Fruit fly (Drosophila melanogaster) whole organism, embryonic: ENCODE measurements around the gene ZnT86D.
A peak's percentile ranks its signal among the peaks of the same experiment; 100 is the strongest.

Experiments used
- ATbp ChIP-seq: fragments of 200-800 bp; sonication (Bioruptor generic); optimal IDR thresholded peaks from 2 replicates; lab custom pipeline; 2017; ENCODE audit warnings: missing biosample characterization, mild to moderate bottlenecking, missing genetic modification characterization, missing genetic modification reagents
- BEAF-32 ChIP-seq: fragments of 200-800 bp; sonication (Bioruptor generic); optimal IDR thresholded peaks from 3 replicates; lab custom pipeline; 2017; ENCODE audit warnings: missing biosample characterization, missing genetic modification characterization, mild to moderate bottlenecking, moderate library complexity, missing genetic modification reagents
- CG10654 ChIP-seq: fragments of 200-800 bp; sonication (Bioruptor generic); optimal IDR thresholded peaks from 2 replicates; lab custom pipeline; 2016; ENCODE audit warnings: missing biosample characterization, missing genetic modification characterization
- CG10979 ChIP-seq: fragments of 200-800 bp; sonication (Bioruptor generic); optimal IDR thresholded peaks from 2 replicates; lab custom pipeline; 2018; ENCODE audit warnings: missing biosample characterization, mild to moderate bottlenecking, missing genetic modification characterization, moderate library complexity
- CG11093 ChIP-seq: fragments of 200-800 bp; sonication (Bioruptor generic); IDR thresholded peaks from 3 replicates; pipeline ENCODE4 v1.3.6; 2022; ENCODE audit warnings: missing biosample characterization, missing genetic modification characterization
- CG1233 ChIP-seq: fragments of 200-800 bp; sonication (Bioruptor generic); optimal IDR thresholded peaks from 4 replicates; lab custom pipeline; 2018; ENCODE audit warnings: missing biosample characterization, mild to moderate bottlenecking, missing genetic modification characterization
- CG12659 ChIP-seq: fragments of 200-800 bp; sonication (Bioruptor generic); optimal IDR thresholded peaks from 3 replicates; lab custom pipeline; 2017; ENCODE audit warnings: mild to moderate bottlenecking, missing biosample characterization, missing genetic modification reagents, missing genetic modification characterization
- CG14441 ChIP-seq: fragments of 200-800 bp; sonication (Bioruptor generic); IDR thresholded peaks from 2 replicates; pipeline ENCODE4 v1.3.6; 2022; ENCODE audit warnings: missing biosample characterization, missing genetic modification characterization
- CG15073 ChIP-seq: fragments of 200-800 bp; sonication (Bioruptor generic); optimal IDR thresholded peaks from 2 replicates; lab custom pipeline; 2016; ENCODE audit warnings: missing biosample characterization, missing genetic modification characterization
- CG15514 ChIP-seq: fragments of 200-800 bp; sonication (Bioruptor generic); optimal IDR thresholded peaks from 3 replicates; lab custom pipeline; 2017; ENCODE audit warnings: missing biosample characterization, missing genetic modification characterization, mild to moderate bottlenecking, moderate library complexity, missing genetic modification reagents
- CG17829 ChIP-seq: fragments of 200-800 bp; optimal IDR thresholded peaks from 2 replicates; lab custom pipeline; 2019; ENCODE audit warnings: missing biosample characterization, mild to moderate bottlenecking, missing genetic modification characterization, moderate library complexity
- CG2116 ChIP-seq: fragments of 200-800 bp; sonication (Bioruptor generic); optimal IDR thresholded peaks from 3 replicates; lab custom pipeline; 2018; ENCODE audit warnings: missing biosample characterization, mild to moderate bottlenecking, missing genetic modification characterization
- CG2712 ChIP-seq: fragments of 200-800 bp; optimal IDR thresholded peaks from 3 replicates; lab custom pipeline; 2019; ENCODE audit warnings: missing biosample characterization, mild to moderate bottlenecking, missing genetic modification characterization, moderate library complexity
- CG6683 ChIP-seq: fragments of 200-800 bp; sonication (Bioruptor generic); optimal IDR thresholded peaks from 2 replicates; lab custom pipeline; 2017; ENCODE audit warnings: missing biosample characterization, mild to moderate bottlenecking, missing genetic modification characterization, missing genetic modification reagents
- CG6791 ChIP-seq: fragments of 200-800 bp; sonication (Bioruptor generic); IDR thresholded peaks from 3 replicates; pipeline ENCODE4 v1.3.6; 2022; ENCODE audit warnings: missing biosample characterization, missing genetic modification characterization; ENCODE audit not compliant: partially characterized antibody
- CG7357 ChIP-seq: fragments of 200-800 bp; sonication (Bioruptor generic); IDR thresholded peaks from 3 replicates; pipeline ENCODE4 v1.3.6; 2022; ENCODE audit warnings: missing biosample characterization, missing genetic modification characterization
- CG9215 ChIP-seq: fragments of 200-800 bp; sonication (Bioruptor generic); IDR thresholded peaks from 2 replicates; pipeline ENCODE4 v1.3.6; 2022; ENCODE audit warnings: missing biosample characterization, missing genetic modification characterization
- CG9727 ChIP-seq: fragments of 200-800 bp; sonication (Bioruptor generic); optimal IDR thresholded peaks from 3 replicates; lab custom pipeline; 2017; ENCODE audit warnings: missing biosample characterization, mild to moderate bottlenecking, missing genetic modification characterization
- CG9797 ChIP-seq: fragments of 200-800 bp; sonication (Bioruptor generic); optimal IDR thresholded peaks from 3 replicates; lab custom pipeline; 2018; ENCODE audit warnings: missing biosample characterization, mild to moderate bottlenecking, missing genetic modification characterization
- CoRest ChIP-seq: fragments of 200-800 bp; sonication (Bioruptor generic); optimal IDR thresholded peaks from 3 replicates; lab custom pipeline; 2018; ENCODE audit warnings: missing biosample characterization, mild to moderate bottlenecking, missing genetic modification characterization, moderate library complexity
- HLH3B ChIP-seq: fragments of 200-800 bp; sonication (Bioruptor generic); IDR thresholded peaks from 2 replicates; pipeline ENCODE4 v1.3.6; 2022; ENCODE audit warnings: missing biosample characterization, missing genetic modification characterization
- HLHmδ ChIP-seq: fragments of 200-800 bp; sonication (Bioruptor generic); optimal IDR thresholded peaks from 2 replicates; lab custom pipeline; 2018; ENCODE audit warnings: missing biosample characterization, mild to moderate bottlenecking, missing genetic modification characterization, moderate library complexity
- HmgD ChIP-seq: fragments of 200-800 bp; sonication (Bioruptor generic); optimal IDR thresholded peaks from 3 replicates; lab custom pipeline; 2016; ENCODE audit warnings: missing biosample characterization, missing genetic modification characterization
- HmgZ ChIP-seq: fragments of 200-800 bp; sonication (Bioruptor generic); optimal IDR thresholded peaks from 2 replicates; lab custom pipeline; 2018; ENCODE audit warnings: missing biosample characterization, mild to moderate bottlenecking, missing genetic modification characterization
- Hr39 ChIP-seq: fragments of >200 bp; optimal IDR thresholded peaks from 2 replicates; lab custom pipeline; 2017
- Lhr ChIP-seq: fragments of 200-800 bp; sonication (Bioruptor generic); optimal IDR thresholded peaks from 3 replicates; lab custom pipeline; 2017; ENCODE audit warnings: mild to moderate bottlenecking, missing biosample characterization, missing genetic modification reagents, missing genetic modification characterization
- Lim3 ChIP-seq: fragments of 200-800 bp; sonication (Bioruptor generic); IDR thresholded peaks from 2 replicates; pipeline ENCODE4 v1.3.6; 2022; ENCODE audit warnings: missing biosample characterization, missing genetic modification characterization
- Med ChIP-seq: fragments of 200-800 bp; sonication (Bioruptor generic); peaks from one replicate; lab custom pipeline; 2016; ENCODE audit warnings: missing biosample characterization, missing genetic modification characterization, mild to moderate bottlenecking, inconsistent platforms, moderate library complexity
- Opbp ChIP-seq: fragments of 200-800 bp; sonication (Bioruptor generic); IDR thresholded peaks from 3 replicates; pipeline ENCODE4 v1.3.6; 2022; ENCODE audit warnings: missing biosample characterization, missing genetic modification characterization; ENCODE audit not compliant: partially characterized antibody
- Spps ChIP-seq: fragments of 200-800 bp; sonication (Bioruptor generic); optimal IDR thresholded peaks from 2 replicates; lab custom pipeline; 2018; ENCODE audit warnings: missing biosample characterization, mild to moderate bottlenecking, missing genetic modification characterization
- Sry-β ChIP-seq: fragments of 200-800 bp; sonication (Bioruptor generic); optimal IDR thresholded peaks from 2 replicates; lab custom pipeline; 2018; ENCODE audit warnings: missing biosample characterization, mild to moderate bottlenecking, missing genetic modification characterization, moderate library complexity
- Vsx1 ChIP-seq: fragments of 200-800 bp; sonication (Bioruptor generic); optimal IDR thresholded peaks from 2 replicates; lab custom pipeline; 2017; ENCODE audit warnings: missing biosample characterization, mild to moderate bottlenecking, missing genetic modification characterization, missing genetic modification reagents
- Xrp1 ChIP-seq: fragments of 200-800 bp; sonication (Bioruptor generic); IDR thresholded peaks from 2 replicates; pipeline ENCODE4 v1.3.6; 2022; ENCODE audit warnings: missing biosample characterization, missing genetic modification characterization
- YL-1 ChIP-seq: fragments of 200-800 bp; sonication (Bioruptor generic); optimal IDR thresholded peaks from 3 replicates; lab custom pipeline; 2017; ENCODE audit warnings: missing biosample characterization, mild to moderate bottlenecking, missing genetic modification characterization
- amos ChIP-seq: fragments of 200-800 bp; sonication (Bioruptor generic); IDR thresholded peaks from 2 replicates; pipeline ENCODE4 v1.3.6; 2022; ENCODE audit warnings: missing biosample characterization, missing genetic modification characterization; ENCODE audit not compliant: partially characterized antibody
- crp ChIP-seq, 2 experiments: fragments of 200-800 bp; sonication (Bioruptor generic); optimal IDR thresholded peaks; 2 replicates in 1 of 2; 3 replicates in 1 of 2; lab custom pipeline; 2017; ENCODE audit warnings: missing biosample characterization in 2 of 2, missing genetic modification characterization in 2 of 2, mild to moderate bottlenecking in 1 of 2, moderate library complexity in 1 of 2
- dati ChIP-seq: fragments of 200-800 bp; sonication (Bioruptor generic); IDR thresholded peaks from 2 replicates; pipeline ENCODE4 v1.3.6; 2022; ENCODE audit warnings: missing biosample characterization, missing genetic modification characterization
- dm ChIP-seq: fragments of 200-800 bp; sonication (Bioruptor generic); optimal IDR thresholded peaks from 3 replicates; lab custom pipeline; 2016; ENCODE audit warnings: missing biosample characterization, missing genetic modification characterization
- gfzf ChIP-seq: fragments of 200-800 bp; sonication (Bioruptor generic); optimal IDR thresholded peaks from 2 replicates; lab custom pipeline; 2016; ENCODE audit warnings: missing biosample characterization, mild to moderate bottlenecking, missing genetic modification characterization, moderate library complexity
- kay ChIP-seq: fragments of 200-800 bp; sonication (Bioruptor generic); optimal IDR thresholded peaks from 2 replicates; lab custom pipeline; 2016; ENCODE audit warnings: missing biosample characterization, missing genetic modification characterization
- nerfin-1 ChIP-seq: fragments of 200-800 bp; sonication (Bioruptor generic); optimal IDR thresholded peaks from 3 replicates; lab custom pipeline; 2019; ENCODE audit warnings: missing biosample characterization, mild to moderate bottlenecking, missing genetic modification characterization, moderate library complexity
- pan ChIP-seq, 4 experiments: fragments of >200 bp in 3 of 4; fragments of 200-800 bp in 1 of 4; sonication (Bioruptor generic) in 1 of 4; optimal IDR thresholded peaks in 3 of 4; IDR thresholded peaks in 1 of 4; 2 replicates each; pipeline versions ENCODE4 v1.3.6 to Lab custom; 2017 to 2022; ENCODE audit warnings: missing biosample characterization in 2 of 4, missing genetic modification characterization in 2 of 4, mixed read lengths in 1 of 4
- psq ChIP-seq: fragments of 200-800 bp; sonication (Bioruptor generic); optimal IDR thresholded peaks from 2 replicates; lab custom pipeline; 2017; ENCODE audit warnings: missing biosample characterization, missing genetic modification characterization
- sens ChIP-seq: fragments of 200-800 bp; sonication (Bioruptor generic); peaks from one replicate; lab custom pipeline; 2016; ENCODE audit warnings: missing biosample characterization, missing genetic modification characterization
- tap ChIP-seq: fragments of 200-800 bp; optimal IDR thresholded peaks from 3 replicates; lab custom pipeline; 2019; ENCODE audit warnings: missing biosample characterization, mild to moderate bottlenecking, missing genetic modification characterization, moderate library complexity
- tll ChIP-seq, 2 experiments: fragments of 200-800 bp in 1 of 2; fragments of >200 bp in 1 of 2; sonication (Bioruptor generic) in 1 of 2; optimal IDR thresholded peaks; 2 replicates each; lab custom pipeline; 2017 to 2019; ENCODE audit warnings: missing biosample characterization in 2 of 2, missing genetic modification characterization in 2 of 2, mild to moderate bottlenecking in 1 of 2, moderate library complexity in 1 of 2
- trh ChIP-seq: fragments of 200-800 bp; sonication (Bioruptor generic); optimal IDR thresholded peaks from 2 replicates; lab custom pipeline; 2016; ENCODE audit warnings: missing biosample characterization, missing genetic modification characterization
- wek ChIP-seq: fragments of 200-800 bp; sonication (Bioruptor generic); optimal IDR thresholded peaks from 3 replicates; lab custom pipeline; 2018; ENCODE audit warnings: missing biosample characterization, mild to moderate bottlenecking, missing genetic modification characterization, moderate library complexity
- zen2 ChIP-seq: fragments of 200-800 bp; sonication (Bioruptor generic); IDR thresholded peaks from 3 replicates; pipeline ENCODE4 v1.3.6; 2022; ENCODE audit warnings: missing biosample characterization, missing genetic modification characterization; ENCODE audit not compliant: partially characterized antibody

ZnT86D gene

dm6 chr3R:11234918-11235371, 20.6 kb upstream of the ZnT86D start, which contains the start of the genes Arfip and CG17721 (continued):
- no peak for TF ChIP-seq dm (GFP tag; lab: Kevin White, UChicago)
- peak; percentile 35 for TF ChIP-seq HmgZ
- no peak for TF ChIP-seq CG15073 (GFP tag; lab: Kevin White, UChicago)
- no peak for TF ChIP-seq psq
- TF ChIP-seq sens = peak; percentile 88
- TF ChIP-seq pan (optimal IDR thresholded peaks at IDR 0.05; lab: Kevin White, UChicago) = no peak
- TF ChIP-seq pan (GFP tag; optimal IDR thresholded peaks at IDR 0.05 in 1 of 2, IDR thresholded peaks at IDR 0.05 in 1 of 2) = no peak
- peak; percentile 49 for TF ChIP-seq CG17829 (tag; lab: Kevin White, UChicago)
- TF ChIP-seq CoRest = peak; percentile 52
- peak; percentile 55 for TF ChIP-seq YL-1 (GFP tag; lab: Kevin White, UChicago)
- TF ChIP-seq CG2116 (GFP tag; lab: Kevin White, UChicago) = peak; percentile 21
- peak; percentile 72 for TF ChIP-seq Lhr (GFP tag; lab: Kevin White, UChicago)
- TF ChIP-seq tap (tag; lab: Kevin White, UChicago) = no peak
- TF ChIP-seq Xrp1 = no peak
- peak; percentile 49 for TF ChIP-seq BEAF-32 (GFP tag; lab: Kevin White, UChicago)
- no peak for TF ChIP-seq ATbp (GFP tag; lab: Kevin White, UChicago)
- no peak for TF ChIP-seq kay
- no peak for TF ChIP-seq CG6791 (GFP tag; lab: Robert Waterston, UW)
- TF ChIP-seq CG14441 (GFP tag; lab: Robert Waterston, UW) = no peak
- TF ChIP-seq CG7357 = no peak
- TF ChIP-seq gfzf (GFP tag; lab: Kevin White, UChicago) = peak; percentile 95
- TF ChIP-seq zen2 (GFP tag; lab: Robert Waterston, UW) = no peak
- TF ChIP-seq CG2712 (tag; lab: Kevin White, UChicago) = peak; percentile 19
- TF ChIP-seq Opbp = peak; percentile 46; the same call in 2 of the 3 replicates
- no peak for TF ChIP-seq dati (GFP tag; lab: Robert Waterston, UW)
- peak; percentile 51 for TF ChIP-seq Med (GFP tag; lab: Kevin White, UChicago)
- TF ChIP-seq CG15514 = peak; percentile 57
- no peak for TF ChIP-seq trh (GFP tag; lab: Kevin White, UChicago)
- TF ChIP-seq HLHmδ = peak; percentile 12
- TF ChIP-seq CG10979 (tag; lab: Kevin White, UChicago) = no peak
- no peak for TF ChIP-seq CG11093 (GFP tag; lab: Robert Waterston, UW)
- TF ChIP-seq tll (GFP tag; optimal IDR thresholded peaks at IDR 0.05; lab: Kevin White, UChicago) = no peak
- TF ChIP-seq Spps = no peak
- peak; percentile 34 for TF ChIP-seq amos (GFP tag; lab: Robert Waterston, UW)
- TF ChIP-seq CG9727 (GFP tag; lab: Kevin White, UChicago) = peak; percentile 7
- no peak for TF ChIP-seq Vsx1 (GFP tag; lab: Kevin White, UChicago)
- TF ChIP-seq Hr39 (lab: Kevin White, UChicago) = no peak
- TF ChIP-seq CG9215 (GFP tag; lab: Robert Waterston, UW) = no peak
- TF ChIP-seq CG1233 (GFP tag; lab: Kevin White, UChicago) = no peak
- no peak for TF ChIP-seq Lim3 (GFP tag; lab: Robert Waterston, UW)
- TF ChIP-seq Sry-β (GFP tag; lab: Kevin White, UChicago) = no peak
- TF ChIP-seq CG6683 (GFP tag; lab: Kevin White, UChicago) = no peak
- peak; percentile 9 for TF ChIP-seq nerfin-1 (tag; lab: Kevin White, UChicago)
- TF ChIP-seq HmgD (GFP tag; lab: Kevin White, UChicago) = no peak
- TF ChIP-seq crp (GFP tag; optimal IDR thresholded peaks at IDR 0.05; lab: Kevin White, UChicago) = peak in 1 of 2 experiments; percentile 57
- peak; percentile 92 for TF ChIP-seq CG9797 (GFP tag; lab: Kevin White, UChicago)
- TF ChIP-seq HLH3B = no peak
- no peak for TF ChIP-seq wek (GFP tag; lab: Kevin White, UChicago)
- TF ChIP-seq CG12659 (GFP tag; lab: Kevin White, UChicago) = peak; percentile 81
- no peak for TF ChIP-seq CG10654 (GFP tag; lab: Kevin White, UChicago)
